Fruit fly (Drosophila melanogaster): ENCODE measurements around the gene Obp22a.

DNA sequence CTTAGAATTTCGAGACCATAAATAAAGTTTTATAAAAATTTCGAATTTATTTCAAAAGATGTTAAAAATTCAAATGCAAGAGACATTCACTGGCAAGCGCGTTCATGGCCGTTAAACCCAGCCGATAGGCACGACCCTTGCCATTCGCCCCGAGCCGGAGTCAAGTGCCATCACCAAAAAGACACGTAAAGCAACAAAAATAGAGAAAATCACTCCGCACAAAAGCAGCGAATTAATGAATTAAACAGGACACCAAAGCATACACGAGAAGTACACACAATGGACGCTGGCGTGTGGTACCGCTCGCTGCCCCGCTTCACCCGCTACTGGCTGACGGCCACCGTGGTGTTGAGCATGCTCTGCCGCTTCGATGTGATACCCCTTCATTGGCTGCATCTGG is 18.0 kb downstream of the Obp22a start, which contains the start of gene Der-1:
- no peak for TF ChIP-seq ss (GFP tag; optimal IDR thresholded peaks at IDR 0.05)
- no peak for TF ChIP-seq Sox102F (GFP tag; optimal IDR thresholded peaks at IDR 0.05)
- TF ChIP-seq CG4318 (GFP tag; optimal IDR thresholded peaks at IDR 0.05): no peak
- no peak for TF ChIP-seq Lpt (GFP tag; optimal IDR thresholded peaks at IDR 0.05)
- TF ChIP-seq CG32006 (GFP tag; optimal IDR thresholded peaks at IDR 0.05): no peak
- TF ChIP-seq CG34406 (GFP tag; optimal IDR thresholded peaks at IDR 0.05): no peak
- TF ChIP-seq CG8632 (GFP tag; optimal IDR thresholded peaks at IDR 0.05): no peak
- TF ChIP-seq OdsH (GFP tag; optimal IDR thresholded peaks at IDR 0.05): no peak
- TF ChIP-seq CG11762 (GFP tag; optimal IDR thresholded peaks at IDR 0.05; ENCODE audit: insufficient read depth): no peak
- no peak for TF ChIP-seq CG3919 (GFP tag; optimal IDR thresholded peaks at IDR 0.05)
- TF ChIP-seq Hr39 (GFP tag; optimal IDR thresholded peaks at IDR 0.05): no peak
- no peak for TF ChIP-seq vri (GFP tag; optimal IDR thresholded peaks at IDR 0.05)
